Fruit fly (Drosophila melanogaster): ENCODE measurements around the gene CG1965.

Gene CG1965

DNA sequence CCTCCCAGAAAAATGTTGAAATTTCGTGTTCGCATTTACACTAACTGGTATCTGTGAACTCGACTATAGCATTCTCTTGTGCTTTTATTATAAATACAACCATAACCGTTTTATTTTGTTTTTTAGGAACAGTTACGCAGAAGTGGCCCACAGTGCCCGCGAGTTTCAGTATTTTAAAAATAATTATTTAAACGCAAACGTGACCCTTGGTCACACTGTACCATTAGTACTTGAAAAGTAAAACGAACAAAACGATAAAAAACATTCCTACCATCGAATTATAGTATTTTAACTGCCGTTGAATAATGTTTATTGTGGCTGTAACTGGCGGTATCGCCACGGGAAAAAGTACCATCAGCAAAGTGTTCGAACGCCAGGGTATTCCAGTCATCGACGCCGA is 14.8 kb downstream of the CG1965 start, which contains the start of gene Dpck:
Gene Dpck (plus strand): TSS at position 211 of the 400 bp plus-strand sequence.
- TF ChIP-seq fd96Ca (GFP tag; IDR thresholded peaks at IDR 0.05): 0 out of 3 replicates have a peak, but pooled peaks have one; percentile 38
- TF ChIP-seq Pif1B (GFP tag; optimal IDR thresholded peaks at IDR 0.05): peak; percentile 14
- TF ChIP-seq CG9948 (tag; optimal IDR thresholded peaks at IDR 0.05): no peak
- peak; percentile 28; the same call in 1 of the 2 replicates for TF ChIP-seq CG32121 (GFP tag; IDR thresholded peaks at IDR 0.05)
- peak; percentile 19 for TF ChIP-seq CG17806 (tag; optimal IDR thresholded peaks at IDR 0.05)
- TF ChIP-seq CG34367 (tag; optimal IDR thresholded peaks at IDR 0.05): peak; percentile 31
- TF ChIP-seq rn (GFP tag; IDR thresholded peaks at IDR 0.05): no peak
- TF ChIP-seq CG14655 (GFP tag; optimal IDR thresholded peaks at IDR 0.05): no peak
- TF ChIP-seq Ets98B (GFP tag; IDR thresholded peaks at IDR 0.05): peak; percentile 60
- TF ChIP-seq CG15710 (tag; optimal IDR thresholded peaks at IDR 0.05): peak; percentile 22
- peak; percentile 22 for TF ChIP-seq CG8301 (tag; optimal IDR thresholded peaks at IDR 0.05)
- TF ChIP-seq D1 (tag; optimal IDR thresholded peaks at IDR 0.05): no peak
- no peak for TF ChIP-seq CG10348 (GFP tag; IDR thresholded peaks at IDR 0.05)
- peak; percentile 48 for TF ChIP-seq CG8159 (tag; optimal IDR thresholded peaks at IDR 0.05)
- peak; percentile 71 for TF ChIP-seq gl (tag; optimal IDR thresholded peaks at IDR 0.05)
- no peak for TF ChIP-seq CG13204 (GFP tag; optimal IDR thresholded peaks at IDR 0.05)
- peak; percentile 59; the same call in 1 of the 2 replicates for TF ChIP-seq CG12605 (GFP tag; IDR thresholded peaks at IDR 0.05)
- no peak for TF ChIP-seq Pif1A (GFP tag; optimal IDR thresholded peaks at IDR 0.05)
- TF ChIP-seq EcR (GFP tag; optimal IDR thresholded peaks at IDR 0.05): no peak
- peak; percentile 33 for TF ChIP-seq Snoo (tag; optimal IDR thresholded peaks at IDR 0.05)
- peak; percentile 57 for TF ChIP-seq CG4496 (GFP tag; IDR thresholded peaks at IDR 0.05)

DNA sequence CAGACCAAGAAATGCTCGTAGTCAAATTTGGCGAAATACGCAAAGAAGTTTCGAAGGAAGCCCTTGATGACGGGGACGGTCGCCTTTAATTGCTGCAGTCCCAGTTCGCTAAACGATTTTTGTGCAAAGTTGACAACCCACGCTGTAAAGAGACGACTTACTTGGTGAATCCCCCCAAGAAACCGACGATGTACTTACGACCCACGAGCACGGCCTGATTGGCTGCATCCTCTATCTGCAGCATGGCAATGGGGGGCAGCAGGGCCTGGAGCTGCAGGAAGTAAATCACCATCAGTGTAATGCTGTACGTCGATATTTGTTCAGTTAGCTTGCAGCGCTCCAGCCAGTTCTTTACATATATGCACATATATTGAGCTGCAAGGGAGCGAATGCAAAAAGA is 16.5 kb downstream of the CG1965 start:
- TF ChIP-seq CG13204 (GFP tag; optimal IDR thresholded peaks at IDR 0.05): no peak
- no peak for TF ChIP-seq CG8301 (tag; optimal IDR thresholded peaks at IDR 0.05)
- no peak for TF ChIP-seq Pif1B (GFP tag; optimal IDR thresholded peaks at IDR 0.05)
- TF ChIP-seq rn (GFP tag; IDR thresholded peaks at IDR 0.05): no peak
- no peak for TF ChIP-seq EcR (GFP tag; optimal IDR thresholded peaks at IDR 0.05)
- no peak for TF ChIP-seq CG10348 (GFP tag; IDR thresholded peaks at IDR 0.05)
- no peak for TF ChIP-seq CG32121 (GFP tag; IDR thresholded peaks at IDR 0.05)

DNA sequence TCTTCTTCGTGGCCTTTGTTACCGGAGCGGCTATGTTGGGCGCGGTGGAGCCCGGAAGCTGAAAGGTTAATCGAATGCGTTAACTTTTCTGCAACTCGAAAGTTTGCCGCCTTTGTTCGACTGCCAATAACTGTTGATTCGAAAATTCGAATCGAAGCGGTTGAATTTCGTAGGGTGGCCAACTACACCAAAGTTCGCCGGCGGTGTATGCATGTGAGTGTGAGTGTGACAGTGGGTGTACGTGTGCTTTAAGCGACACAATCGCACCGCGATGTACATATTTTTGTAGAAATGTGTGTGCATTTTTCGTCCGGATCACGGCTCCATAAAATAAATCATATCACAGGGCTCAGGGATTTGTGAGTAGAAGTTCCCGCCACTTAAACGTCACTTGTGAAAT is 18.3 kb downstream of the CG1965 start:
- no peak for TF ChIP-seq CG14655 (GFP tag; optimal IDR thresholded peaks at IDR 0.05)
- no peak for TF ChIP-seq D1 (tag; optimal IDR thresholded peaks at IDR 0.05)
- TF ChIP-seq CG8301 (tag; optimal IDR thresholded peaks at IDR 0.05): no peak
- TF ChIP-seq CG34367 (tag; optimal IDR thresholded peaks at IDR 0.05): no peak
- TF ChIP-seq Pif1A (GFP tag; optimal IDR thresholded peaks at IDR 0.05): no peak
- no peak for TF ChIP-seq CG15710 (tag; optimal IDR thresholded peaks at IDR 0.05)
- TF ChIP-seq Ets98B (GFP tag; IDR thresholded peaks at IDR 0.05): no peak
- no peak for TF ChIP-seq CG10348 (GFP tag; IDR thresholded peaks at IDR 0.05)
- TF ChIP-seq fd96Ca (GFP tag; IDR thresholded peaks at IDR 0.05): no peak
- no peak for TF ChIP-seq CG32121 (GFP tag; IDR thresholded peaks at IDR 0.05)
- no peak for TF ChIP-seq CG17806 (tag; optimal IDR thresholded peaks at IDR 0.05)
- no peak for TF ChIP-seq gl (tag; optimal IDR thresholded peaks at IDR 0.05)
- no peak for TF ChIP-seq CG13204 (GFP tag; optimal IDR thresholded peaks at IDR 0.05)
- no peak for TF ChIP-seq Pif1B (GFP tag; optimal IDR thresholded peaks at IDR 0.05)
- no peak for TF ChIP-seq CG9948 (tag; optimal IDR thresholded peaks at IDR 0.05)
- no peak for TF ChIP-seq CG4496 (GFP tag; IDR thresholded peaks at IDR 0.05)
- TF ChIP-seq rn (GFP tag; IDR thresholded peaks at IDR 0.05): no peak

DNA sequence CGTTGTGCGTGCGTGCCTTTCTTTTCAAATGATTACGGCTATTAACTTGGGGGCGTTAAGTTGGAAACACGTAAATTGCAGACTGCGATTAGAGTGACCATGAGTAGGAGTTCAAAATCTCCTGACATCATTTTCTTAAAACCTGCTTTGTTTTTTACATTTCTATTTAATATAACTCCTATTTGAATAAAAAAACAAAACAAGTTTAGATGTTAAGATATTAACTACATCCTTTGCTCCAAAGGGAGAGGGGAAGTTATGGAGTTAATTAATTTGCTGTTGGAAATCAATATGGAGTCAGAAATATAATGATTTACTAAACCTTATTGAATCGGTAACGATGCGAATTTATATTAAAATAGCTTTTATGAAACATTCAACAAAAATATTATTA is 18.8 kb downstream of the CG1965 start, which contains the start of gene Tailor:
Gene Tailor (minus strand): TSS at position 101 of the 394 bp plus-strand sequence.
- no peak for TF ChIP-seq EcR (GFP tag; optimal IDR thresholded peaks at IDR 0.05)
- no peak for TF ChIP-seq CG9948 (tag; optimal IDR thresholded peaks at IDR 0.05)
- no peak for TF ChIP-seq CG4496 (GFP tag; IDR thresholded peaks at IDR 0.05)
- no peak for TF ChIP-seq CG15710 (tag; optimal IDR thresholded peaks at IDR 0.05)
- no peak for TF ChIP-seq gl (tag; optimal IDR thresholded peaks at IDR 0.05)
- no peak for TF ChIP-seq CG8159 (tag; optimal IDR thresholded peaks at IDR 0.05)
- no peak for TF ChIP-seq Snoo (tag; optimal IDR thresholded peaks at IDR 0.05)
- no peak for TF ChIP-seq Pif1B (GFP tag; optimal IDR thresholded peaks at IDR 0.05)
- no peak for TF ChIP-seq D1 (tag; optimal IDR thresholded peaks at IDR 0.05)
- no peak for TF ChIP-seq CG17806 (tag; optimal IDR thresholded peaks at IDR 0.05)
- no peak for TF ChIP-seq Pif1A (GFP tag; optimal IDR thresholded peaks at IDR 0.05)
- TF ChIP-seq Ets98B (GFP tag; IDR thresholded peaks at IDR 0.05): no peak
- no peak for TF ChIP-seq CG13204 (GFP tag; optimal IDR thresholded peaks at IDR 0.05)
- TF ChIP-seq CG32121 (GFP tag; IDR thresholded peaks at IDR 0.05): no peak
- no peak for TF ChIP-seq rn (GFP tag; IDR thresholded peaks at IDR 0.05)

DNA sequence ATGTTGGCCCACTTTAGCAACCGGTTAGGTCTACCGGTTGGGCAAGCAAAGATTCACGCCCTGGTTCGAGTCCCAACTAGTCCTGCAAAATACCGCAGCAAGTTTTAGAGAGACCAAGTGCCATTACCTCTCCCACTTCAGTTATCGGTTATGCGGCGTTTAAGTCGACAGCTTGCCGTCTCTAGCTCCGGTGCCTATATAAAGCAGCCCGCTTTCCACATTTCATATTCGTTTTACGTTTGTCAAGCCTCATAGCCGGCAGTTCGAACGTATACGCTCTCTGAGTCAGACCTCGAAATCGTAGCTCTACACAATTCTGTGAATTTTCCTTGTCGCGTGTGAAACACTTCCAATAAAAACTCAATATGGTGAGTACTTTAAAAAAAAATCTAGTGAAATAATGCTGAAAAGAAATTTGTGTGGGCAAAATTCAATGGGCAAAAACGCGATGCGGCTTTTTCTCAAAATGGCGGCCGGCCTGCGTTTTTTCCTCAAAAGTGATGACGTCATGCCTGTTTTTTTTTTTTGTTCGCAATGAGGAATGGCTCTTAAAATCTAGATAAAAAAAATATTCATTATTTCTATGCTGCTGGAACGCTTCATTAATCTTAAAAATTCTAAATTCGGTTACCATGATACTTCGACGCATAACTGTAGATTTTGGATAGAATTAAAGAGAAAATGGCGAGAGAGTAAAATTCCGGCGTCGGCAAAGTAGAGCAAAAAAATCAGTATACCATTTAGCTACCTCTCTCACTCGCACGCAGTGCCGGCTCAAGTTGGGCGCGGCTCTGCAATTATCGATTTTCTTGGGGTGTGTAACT is 19.4 kb downstream of the CG1965 start, which contains the start of gene alphaTub84B:
Gene alphaTub84B (plus strand): TSS at position 223 of the 824 bp plus-strand sequence.
- TF ChIP-seq CG32121 (GFP tag; IDR thresholded peaks at IDR 0.05) (0 out of 2 replicates have a peak, but pooled peaks have one; percentile 24), rn (GFP tag; IDR thresholded peaks at IDR 0.05) (no peak), CG10348 (GFP tag; IDR thresholded peaks at IDR 0.05) (no peak), Pif1A (GFP tag; optimal IDR thresholded peaks at IDR 0.05) (peak; percentile 52), CG4496 (GFP tag; IDR thresholded peaks at IDR 0.05) (peak; percentile 57; the same call in 1 of the 3 replicates), CG9948 (tag; optimal IDR thresholded peaks at IDR 0.05) (peak; percentile 4), Pif1B (GFP tag; optimal IDR thresholded peaks at IDR 0.05) (peak; percentile 69), CG34367 (tag; optimal IDR thresholded peaks at IDR 0.05) (peak; percentile 29), CG8159 (tag; optimal IDR thresholded peaks at IDR 0.05) (peak; percentile 27), Snoo (tag; optimal IDR thresholded peaks at IDR 0.05) (peak; percentile 71), CG15710 (tag; optimal IDR thresholded peaks at IDR 0.05) (peak; percentile 35), EcR (GFP tag; optimal IDR thresholded peaks at IDR 0.05) (peak; percentile 31), CG12605 (GFP tag; IDR thresholded peaks at IDR 0.05) (peak; percentile 54), Ets98B (GFP tag; IDR thresholded peaks at IDR 0.05) (peak; percentile 70), CG13204 (GFP tag; optimal IDR thresholded peaks at IDR 0.05) (peak; percentile 61), fd96Ca (GFP tag; IDR thresholded peaks at IDR 0.05) (peak; percentile 54; the same call in 1 of the 3 replicates), CG14655 (GFP tag; optimal IDR thresholded peaks at IDR 0.05) (no peak), CG17806 (tag; optimal IDR thresholded peaks at IDR 0.05) (no peak), CG8301 (tag; optimal IDR thresholded peaks at IDR 0.05) (peak; percentile 24), D1 (tag; optimal IDR thresholded peaks at IDR 0.05) (no peak), gl (tag; optimal IDR thresholded peaks at IDR 0.05) (peak; percentile 25)
